Worm (Caenorhabditis elegans) whole organism, young adult: ENCODE data around the gene C56E6.4.

Source experiments
- B0019.2 ChIP-seq: fragments of 200-800 bp; sonication (Bioruptor generic); conservative IDR thresholded peaks from 2 replicates; pipeline ENCODE4 v1.3.6; 2022; ENCODE audit warnings: missing genetic modification reagents, missing genetic modification characterization, missing compliant biosample characterization
- B0261.1 ChIP-seq: sonication (generic microtip); optimal IDR thresholded peaks from 2 replicates; lab custom pipeline; 2016; ENCODE audit warnings: mild to moderate bottlenecking, missing genetic modification characterization, moderate library complexity, missing compliant biosample characterization
- C17E4.6 ChIP-seq: fragments of 200-800 bp; sonication (Bioruptor generic); IDR thresholded peaks from 2 replicates; pipeline ENCODE4 v1.3.6; 2022; ENCODE audit warnings: missing genetic modification reagents, missing genetic modification characterization, missing compliant biosample characterization
- K11D2.4 ChIP-seq: fragments of 200-800 bp; sonication (Bioruptor generic); IDR thresholded peaks from 2 replicates; pipeline ENCODE4 v1.3.6; 2022; ENCODE audit warnings: missing genetic modification reagents, missing genetic modification characterization, missing compliant biosample characterization
- Y53G8AR.9 ChIP-seq: fragments of 200-800 bp; sonication (Bioruptor generic); conservative IDR thresholded peaks from 2 replicates; pipeline ENCODE4 v1.3.6; 2022; ENCODE audit warnings: missing genetic modification reagents, missing genetic modification characterization, missing compliant biosample characterization
- Y67H2A.10 ChIP-seq: fragments of 200-800 bp; sonication (Bioruptor generic); conservative IDR thresholded peaks from 2 replicates; pipeline ENCODE4 v1.3.6; 2022; ENCODE audit warnings: missing genetic modification reagents, missing genetic modification characterization, missing compliant biosample characterization
- Y79H2A.3 ChIP-seq: fragments of 200-800 bp; sonication (Bioruptor generic); conservative IDR thresholded peaks from 2 replicates; pipeline ENCODE4 v1.3.6; 2022; ENCODE audit warnings: missing genetic modification reagents, missing genetic modification characterization, missing compliant biosample characterization
- Y95B8A.8 ChIP-seq: fragments of 200-800 bp; sonication (Bioruptor generic); IDR thresholded peaks from 2 replicates; pipeline ENCODE4 v1.3.6; 2022; ENCODE audit warnings: missing genetic modification reagents, missing genetic modification characterization, missing compliant biosample characterization
- ama-1 ChIP-seq, 3 experiments: fragments of 150-350 bp in 1 of 3; sonication (generic microtip) in 2 of 3; optimal IDR thresholded peaks; 2 replicates each; lab custom pipeline; 2014 to 2018; ENCODE audit warnings: missing biosample characterization in 2 of 3, missing genetic modification characterization in 2 of 3, missing genetic modification reagents in 2 of 3
- atf-7 ChIP-seq: sonication (generic microtip); optimal IDR thresholded peaks from 2 replicates; lab custom pipeline; 2017; ENCODE audit warnings: mild to moderate bottlenecking, missing genetic modification characterization, missing compliant biosample characterization
- cebp-1 ChIP-seq, 2 experiments: fragments of 200-800 bp in 1 of 2; sonication (Bioruptor generic) in 1 of 2; sonication (generic microtip) in 1 of 2; IDR thresholded peaks in 1 of 2; optimal IDR thresholded peaks in 1 of 2; 2 replicates each; pipeline versions ENCODE4 v1.3.6 to Lab custom; 2017 to 2022; ENCODE audit warnings: missing compliant biosample characterization in 2 of 2, missing genetic modification characterization in 2 of 2, mild to moderate bottlenecking in 1 of 2, missing genetic modification reagents in 1 of 2, moderate library complexity in 1 of 2
- ceh-27 ChIP-seq: fragments of 200-800 bp; sonication (Bioruptor generic); optimal IDR thresholded peaks from 2 replicates; lab custom pipeline; 2018; ENCODE audit warnings: mild to moderate bottlenecking, missing genetic modification characterization, moderate library complexity, missing compliant biosample characterization
- ceh-40 ChIP-seq: fragments of 200-800 bp; sonication (Bioruptor generic); IDR thresholded peaks from 2 replicates; pipeline ENCODE4 v1.3.6; 2022; ENCODE audit warnings: missing genetic modification characterization, missing compliant biosample characterization
- ceh-79 ChIP-seq: sonication (generic microtip); optimal IDR thresholded peaks from 2 replicates; lab custom pipeline; 2017; ENCODE audit warnings: mild to moderate bottlenecking, missing genetic modification characterization, missing compliant biosample characterization
- dox-1 ChIP-seq: fragments of 200-800 bp; sonication (Bioruptor generic); IDR thresholded peaks from 2 replicates; pipeline ENCODE4 v1.3.6; 2022; ENCODE audit warnings: missing genetic modification reagents, missing genetic modification characterization, missing compliant biosample characterization
- efl-1 ChIP-seq: fragments of 150-350 bp; optimal IDR thresholded peaks from 2 replicates; lab custom pipeline; 2014; ENCODE audit warnings: missing biosample characterization, missing genetic modification reagents, missing genetic modification characterization
- ekl-4 ChIP-seq: fragments of 200-800 bp; sonication (Bioruptor generic); IDR thresholded peaks from 2 replicates; pipeline ENCODE4 v1.3.6; 2022; ENCODE audit warnings: missing genetic modification reagents, missing genetic modification characterization, missing compliant biosample characterization
- hmg-1.2 ChIP-seq: fragments of 200-800 bp; sonication (Bioruptor generic); IDR thresholded peaks from 2 replicates; pipeline ENCODE4 v1.3.6; 2022; ENCODE audit warnings: missing genetic modification reagents, missing genetic modification characterization, missing compliant biosample characterization
- hmg-20 ChIP-seq: fragments of 200-800 bp; sonication (Bioruptor generic); IDR thresholded peaks from 2 replicates; pipeline ENCODE4 v1.3.6; 2022; ENCODE audit warnings: missing genetic modification reagents, missing genetic modification characterization, missing compliant biosample characterization
- lag-1 ChIP-seq: fragments of 200-800 bp; sonication (Bioruptor generic); IDR thresholded peaks from 2 replicates; pipeline ENCODE4 v1.3.6; 2022; ENCODE audit warnings: missing genetic modification reagents, missing genetic modification characterization, missing compliant biosample characterization
- lin-26 ChIP-seq: fragments of 200-800 bp; sonication (Bioruptor generic); IDR thresholded peaks from 2 replicates; pipeline ENCODE4 v1.3.6; 2022; ENCODE audit warnings: missing genetic modification reagents, missing genetic modification characterization, missing compliant biosample characterization
- lir-1 ChIP-seq: fragments of 200-800 bp; sonication (Bioruptor generic); conservative IDR thresholded peaks from 2 replicates; pipeline ENCODE4 v1.3.6; 2022; ENCODE audit warnings: missing genetic modification reagents, missing genetic modification characterization, missing compliant biosample characterization
- mel-28 ChIP-seq: sonication (generic microtip); optimal IDR thresholded peaks from 2 replicates; lab custom pipeline; 2016; ENCODE audit warnings: borderline replicate concordance, mild to moderate bottlenecking, missing genetic modification characterization, missing compliant biosample characterization
- mes-4 ChIP-seq: sonication (generic microtip); optimal IDR thresholded peaks from 2 replicates; lab custom pipeline; 2016; ENCODE audit warnings: missing genotype, missing genetic modification characterization, missing compliant biosample characterization
- nfyb-1 ChIP-seq: fragments of 200-800 bp; sonication (Bioruptor generic); IDR thresholded peaks from 2 replicates; pipeline ENCODE4 v1.3.6; 2022; ENCODE audit warnings: missing genetic modification reagents, missing genetic modification characterization, missing compliant biosample characterization
- nhr-179 ChIP-seq: sonication (generic microtip); optimal IDR thresholded peaks from 2 replicates; lab custom pipeline; 2016; ENCODE audit warnings: mild to moderate bottlenecking, missing genetic modification characterization, missing compliant biosample characterization
- nhr-90 ChIP-seq: sonication (generic microtip); optimal IDR thresholded peaks from 2 replicates; lab custom pipeline; 2016; ENCODE audit warnings: missing genotype, mild to moderate bottlenecking, missing genetic modification characterization, missing compliant biosample characterization
- pbrm-1 ChIP-seq: fragments of 200-800 bp; sonication (Bioruptor generic); IDR thresholded peaks from 2 replicates; pipeline ENCODE4 v1.3.6; 2022; ENCODE audit warnings: missing genetic modification reagents, missing genetic modification characterization, missing compliant biosample characterization
- repo-1 ChIP-seq: sonication (generic microtip); optimal IDR thresholded peaks from 2 replicates; lab custom pipeline; 2017; ENCODE audit warnings: mild to moderate bottlenecking, missing genetic modification characterization, missing compliant biosample characterization
- snpc-1.3 ChIP-seq: sonication (generic microtip); optimal IDR thresholded peaks from 2 replicates; lab custom pipeline; 2017; ENCODE audit warnings: missing genetic modification characterization, mild to moderate bottlenecking, missing compliant biosample characterization, antibody characterized with exemption, moderate library complexity, missing genotype, missing genetic modification reagents; ENCODE audit not compliant: insufficient read depth
- snpc-3.4 ChIP-seq: sonication (generic microtip); optimal IDR thresholded peaks from 2 replicates; lab custom pipeline; 2017; ENCODE audit warnings: missing genetic modification characterization, mild to moderate bottlenecking, missing compliant biosample characterization, antibody characterized with exemption, moderate library complexity, missing genotype, missing genetic modification reagents
- tbp1 ChIP-seq: fragments of 200-800 bp; sonication (Bioruptor generic); optimal IDR thresholded peaks from 2 replicates; lab custom pipeline; 2018; ENCODE audit warnings: mild to moderate bottlenecking, missing genetic modification characterization, missing compliant biosample characterization
- tlf-1 ChIP-seq: fragments of 200-800 bp; sonication (Bioruptor generic); optimal IDR thresholded peaks from 2 replicates; lab custom pipeline; 2018; ENCODE audit warnings: mild to moderate bottlenecking, missing genetic modification characterization, missing compliant biosample characterization
- unc-62 ChIP-seq: fragments of 150-350 bp; optimal IDR thresholded peaks from 2 replicates; lab custom pipeline; 2014; ENCODE audit warnings: missing biosample characterization, missing genetic modification reagents, missing genetic modification characterization
- ztf-18 ChIP-seq: sonication (generic microtip); optimal IDR thresholded peaks from 2 replicates; lab custom pipeline; 2016; ENCODE audit warnings: missing genotype, mild to moderate bottlenecking, missing genetic modification characterization, missing compliant biosample characterization

Gene C56E6.4

ce11 chrII:6558887-6559286 is 30.4 kb upstream of the C56E6.4 start:
- TF ChIP-seq unc-62 (no peak), nhr-179 (tag; lab: Kevin White, UChicago) (no peak), lag-1 (no peak), mes-4 (tag; lab: Kevin White, UChicago) (no peak), atf-7 (tag; lab: Kevin White, UChicago) (no peak), C17E4.6 (GFP tag; lab: Robert Waterston, UW) (0 out of 2 replicates have a peak, but pooled peaks have one; percentile 7), cebp-1 (GFP tag; IDR thresholded peaks at IDR 0.05; lab: Robert Waterston, UW) (0 out of 2 replicates have a peak, but pooled peaks have one; percentile 29), cebp-1 (tag; optimal IDR thresholded peaks at IDR 0.05; lab: Kevin White, UChicago) (peak; percentile 59), snpc-3.4 (tag; lab: Kevin White, UChicago) (no peak), B0019.2 (GFP tag; lab: Robert Waterston, UW) (0 out of 2 replicates have a peak, but pooled peaks have one; percentile 16), hmg-1.2 (GFP tag; lab: Robert Waterston, UW) (peak; percentile 26; the same call in 1 of the 2 replicates), tbp1 (GFP tag; lab: Kevin White, UChicago) (peak; percentile 10), pbrm-1 (GFP tag; lab: Robert Waterston, UW) (0 out of 2 replicates have a peak, but pooled peaks have one; percentile 32), nfyb-1 (GFP tag; lab: Robert Waterston, UW) (peak; percentile 73), Y79H2A.3 (GFP tag; lab: Robert Waterston, UW) (no peak), Y95B8A.8 (GFP tag; lab: Robert Waterston, UW) (0 out of 2 replicates have a peak, but pooled peaks have one; percentile 27), mel-28 (peak; percentile 52), ekl-4 (GFP tag; lab: Robert Waterston, UW) (peak; percentile 60), ceh-79 (tag; lab: Kevin White, UChicago) (no peak), repo-1 (tag; lab: Kevin White, UChicago) (peak; percentile 64), hmg-20 (GFP tag; lab: Robert Waterston, UW) (no peak), snpc-1.3 (tag; lab: Kevin White, UChicago) (no peak), K11D2.4 (GFP tag; lab: Robert Waterston, UW) (0 out of 2 replicates have a peak, but pooled peaks have one; percentile 41), Y53G8AR.9 (GFP tag; lab: Robert Waterston, UW) (peak; percentile 79), ztf-18 (no peak), ceh-27 (GFP tag; lab: Kevin White, UChicago) (no peak), tlf-1 (GFP tag; lab: Kevin White, UChicago) (peak; percentile 28), lir-1 (GFP tag; lab: Robert Waterston, UW) (peak; percentile 34; the same call in 1 of the 2 replicates), lin-26 (GFP tag; lab: Robert Waterston, UW) (no peak), dox-1 (GFP tag; lab: Robert Waterston, UW) (0 out of 2 replicates have a peak, but pooled peaks have one; percentile 18), efl-1 (GFP tag; lab: Kevin White, UChicago) (no peak), ceh-40 (no peak), ama-1 (optimal IDR thresholded peaks at IDR 0.05; lab: Kevin White, UChicago) (peak; percentile 75), ama-1 (GFP tag; optimal IDR thresholded peaks at IDR 0.05; lab: Kevin White, UChicago) (no peak)

ce11 chrII:6554677-6555076 is 26.1 kb upstream of the C56E6.4 start, which contains the start of gene wrn-1:
Gene wrn-1, plus strand, starts transcription at chrII:6554977.
- TF ChIP-seq nhr-179 (tag; lab: Kevin White, UChicago): no peak
- TF ChIP-seq Y53G8AR.9 (GFP tag; lab: Robert Waterston, UW): no peak
- no peak for TF ChIP-seq Y67H2A.10
- no peak for TF ChIP-seq nhr-90 (tag; lab: Kevin White, UChicago)
- TF ChIP-seq B0261.1 (tag; lab: Kevin White, UChicago): no peak
- TF ChIP-seq, all 124 proteins: peak for 0
